Worm (Caenorhabditis elegans): ENCODE data around the gene C44C10.5.

The C44C10.5 gene

DNA sequence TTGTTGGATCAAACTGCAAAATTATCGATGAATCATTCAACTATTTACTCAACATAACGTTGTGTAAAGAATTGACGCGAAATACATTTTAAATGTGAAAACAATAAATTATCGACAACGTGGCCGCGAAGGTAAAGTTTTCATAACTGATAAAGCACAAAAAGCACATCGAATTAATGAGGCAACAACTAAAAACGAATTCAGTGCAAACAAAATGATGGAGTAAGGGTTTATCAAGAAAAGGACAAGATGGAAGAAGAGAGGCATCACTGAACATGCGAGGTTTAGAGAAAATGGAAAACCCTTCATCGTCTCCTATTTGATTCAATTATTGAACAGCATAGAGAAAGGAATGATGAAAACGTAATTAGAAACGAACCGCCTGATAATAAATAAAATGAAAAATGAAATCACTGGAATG, 33.5 kb downstream of the C44C10.5 start, which contains the start of gene D1053.4:
D1053.4 (minus strand) TSS at position 20 of the 421 bp plus-strand sequence.
- TF ChIP-seq sea-2 (GFP tag; optimal IDR thresholded peaks at IDR 0.05): no peak
- TF ChIP-seq nhr-25 (tag; optimal IDR thresholded peaks at IDR 0.05): no peak
- no peak for TF ChIP-seq nhr-237 (tag; optimal IDR thresholded peaks at IDR 0.05)
- no peak for TF ChIP-seq zag-1 (tag; optimal IDR thresholded peaks at IDR 0.05)
- no peak for TF ChIP-seq daf-12 (tag; optimal IDR thresholded peaks at IDR 0.05)
- TF ChIP-seq ceh-9 (tag; optimal IDR thresholded peaks at IDR 0.05): no peak
- no peak for TF ChIP-seq unc-62 (GFP tag; optimal IDR thresholded peaks at IDR 0.05)
- TF ChIP-seq nhr-77 (tag; optimal IDR thresholded peaks at IDR 0.05): no peak
- no peak for TF ChIP-seq egl-5 (tag; optimal IDR thresholded peaks at IDR 0.05)
- TF ChIP-seq fos-1 (tag; optimal IDR thresholded peaks at IDR 0.05): no peak
- TF ChIP-seq elt-2 (tag; optimal IDR thresholded peaks at IDR 0.05): peak; percentile 87
- TF ChIP-seq ceh-16 (tag; optimal IDR thresholded peaks at IDR 0.05): no peak
- no peak for TF ChIP-seq ztf-11 (tag; optimal IDR thresholded peaks at IDR 0.05)
- no peak for TF ChIP-seq mdl-1 (tag; optimal IDR thresholded peaks at IDR 0.05)
- TF ChIP-seq pqm-1 (tag; optimal IDR thresholded peaks at IDR 0.05): peak; percentile 54
- TF ChIP-seq pha-4 (tag; optimal IDR thresholded peaks at IDR 0.05): peak; percentile 80

DNA sequence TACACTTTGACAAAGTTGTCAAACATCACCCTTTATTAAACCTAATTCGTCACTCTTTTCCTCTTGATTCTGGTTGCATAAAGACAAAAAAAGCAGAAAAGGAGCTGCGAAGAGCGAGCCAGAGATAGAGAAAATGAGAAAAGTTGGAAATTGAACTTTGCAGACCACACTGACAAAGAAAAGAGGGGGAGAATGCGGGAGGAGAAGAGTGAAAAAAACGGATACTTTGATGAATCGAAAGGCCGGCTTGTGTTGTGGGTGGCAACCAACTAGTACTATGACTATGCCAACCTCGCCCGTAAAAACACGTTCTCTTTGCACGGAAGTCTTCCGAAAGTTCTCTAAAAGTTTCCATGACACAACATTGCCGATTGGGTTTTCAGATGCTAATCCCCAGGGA, 35.3 kb downstream of the C44C10.5 start:
- no peak for TF ChIP-seq nhr-28 (tag; optimal IDR thresholded peaks at IDR 0.05)
- no peak for TF ChIP-seq R02D3.7 (tag; optimal IDR thresholded peaks at IDR 0.05)
- no peak for TF ChIP-seq ama-1 (optimal IDR thresholded peaks at IDR 0.05)
- no peak for TF ChIP-seq tbx-2 (tag; optimal IDR thresholded peaks at IDR 0.05)
- TF ChIP-seq fos-1 (tag; optimal IDR thresholded peaks at IDR 0.05): no peak
- no peak for TF ChIP-seq elt-1 (tag; optimal IDR thresholded peaks at IDR 0.05)
- TF ChIP-seq nhr-11 (tag; optimal IDR thresholded peaks at IDR 0.05): no peak
- TF ChIP-seq zag-1 (tag; optimal IDR thresholded peaks at IDR 0.05): no peak
- TF ChIP-seq unc-62 (GFP tag; optimal IDR thresholded peaks at IDR 0.05): no peak
- no peak for TF ChIP-seq nhr-23 (tag; optimal IDR thresholded peaks at IDR 0.05)
- no peak for TF ChIP-seq eor-1 (tag; optimal IDR thresholded peaks at IDR 0.05)
- no peak for TF ChIP-seq aly-2 (tag; optimal IDR thresholded peaks at IDR 0.05)
- no peak for TF ChIP-seq nhr-237 (tag; optimal IDR thresholded peaks at IDR 0.05)
- no peak for TF ChIP-seq mml-1 (tag; optimal IDR thresholded peaks at IDR 0.05)
- TF ChIP-seq egl-5 (tag; optimal IDR thresholded peaks at IDR 0.05): no peak

DNA sequence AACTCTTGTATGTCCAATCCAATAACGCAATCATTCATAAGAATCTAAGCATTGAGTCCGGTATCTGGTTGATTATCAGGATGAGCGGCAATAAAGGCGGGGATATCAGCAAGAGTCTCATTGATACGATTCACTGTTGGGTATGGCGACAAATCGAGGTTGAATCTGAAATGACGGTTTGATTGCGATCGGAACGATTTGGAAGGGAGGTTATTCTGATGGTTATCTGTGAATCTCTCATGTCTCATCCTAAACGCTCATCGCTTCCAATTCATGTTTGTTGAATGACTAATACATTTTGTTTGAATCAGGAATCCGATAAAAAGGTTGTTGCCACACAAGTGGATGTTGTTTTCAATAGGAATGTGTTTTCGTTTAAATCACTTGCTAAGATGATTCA, 36.1 kb downstream of the C44C10.5 start:
- peak; percentile 10 for TF ChIP-seq nhr-23 (tag; optimal IDR thresholded peaks at IDR 0.05)
- TF ChIP-seq snpc-4 (tag; optimal IDR thresholded peaks at IDR 0.05): no peak
- TF ChIP-seq nhr-76 (tag; optimal IDR thresholded peaks at IDR 0.05): no peak
- TF ChIP-seq nhr-77 (tag; optimal IDR thresholded peaks at IDR 0.05): no peak
- no peak for TF ChIP-seq nhr-28 (tag; optimal IDR thresholded peaks at IDR 0.05)
- TF ChIP-seq lin-15B (tag; optimal IDR thresholded peaks at IDR 0.05): no peak
- TF ChIP-seq unc-39 (tag; optimal IDR thresholded peaks at IDR 0.05): no peak
- no peak for TF ChIP-seq fkh-10 (GFP tag; optimal IDR thresholded peaks at IDR 0.05)
- TF ChIP-seq daf-12 (tag; optimal IDR thresholded peaks at IDR 0.05): no peak
- peak in 1 of 3 experiments; percentile 53 for TF ChIP-seq elt-3 (tag; optimal IDR thresholded peaks at IDR 0.05)
- no peak for TF ChIP-seq ceh-82 (tag; optimal IDR thresholded peaks at IDR 0.05)
- TF ChIP-seq nfya-1 (tag; optimal IDR thresholded peaks at IDR 0.05; ENCODE audit: insufficient read depth): no peak
- no peak for TF ChIP-seq unc-62 (GFP tag; optimal IDR thresholded peaks at IDR 0.05)
- TF ChIP-seq nhr-25 (tag; optimal IDR thresholded peaks at IDR 0.05): peak; percentile 37
- TF ChIP-seq ZK546.5 (tag; optimal IDR thresholded peaks at IDR 0.05): no peak
- TF ChIP-seq elt-1 (tag; optimal IDR thresholded peaks at IDR 0.05): peak; percentile 89

ce11 chrX:11727761-11728160, 37.4 kb downstream of the C44C10.5 start, which contains the start of the genes gst-42 and D1053.2:
Gene gst-42 (minus strand): TSS chrX:11727936.
Gene D1053.2 (plus strand): TSS chrX:11728151.
- TF ChIP-seq nhr-23 (tag; optimal IDR thresholded peaks at IDR 0.05): peak; percentile 74
- TF ChIP-seq ztf-4 (tag; optimal IDR thresholded peaks at IDR 0.05): no peak
- peak; percentile 73 for TF ChIP-seq nhr-25 (tag; optimal IDR thresholded peaks at IDR 0.05)
- peak; percentile 14 for TF ChIP-seq R02D3.7 (tag; optimal IDR thresholded peaks at IDR 0.05)
- peak; percentile 94 for TF ChIP-seq elt-2 (tag; optimal IDR thresholded peaks at IDR 0.05)
- TF ChIP-seq ceh-28 (tag; optimal IDR thresholded peaks at IDR 0.05): peak; percentile 44
- TF ChIP-seq nhr-28 (tag; optimal IDR thresholded peaks at IDR 0.05): no peak
- peak; percentile 28 for TF ChIP-seq skn-1 (tag; optimal IDR thresholded peaks at IDR 0.05)
- peak; percentile 79 for TF ChIP-seq pha-4 (tag; optimal IDR thresholded peaks at IDR 0.05)
- peak in 2 of 3 experiments; percentile 77 to 85 for TF ChIP-seq elt-3 (tag; optimal IDR thresholded peaks at IDR 0.05)
- TF ChIP-seq aly-2 (tag; optimal IDR thresholded peaks at IDR 0.05): no peak
- peak; percentile 51 for TF ChIP-seq jun-1 (tag; optimal IDR thresholded peaks at IDR 0.05)
- no peak for TF ChIP-seq ceh-9 (tag; optimal IDR thresholded peaks at IDR 0.05)
- TF ChIP-seq ceh-16 (tag; optimal IDR thresholded peaks at IDR 0.05): no peak
- TF ChIP-seq nhr-43 (tag; optimal IDR thresholded peaks at IDR 0.05; ENCODE audit: poor library complexity, severe bottlenecking): peak; percentile 53
- TF ChIP-seq pqm-1 (tag; optimal IDR thresholded peaks at IDR 0.05): peak; percentile 99
- TF ChIP-seq mdl-1 (tag; optimal IDR thresholded peaks at IDR 0.05): peak; percentile 78

Data from whole organism, L3 larva.